Fruit fly (Drosophila melanogaster): ENCODE measurements around the gene CG32069.

CG32069 gene

DNA sequence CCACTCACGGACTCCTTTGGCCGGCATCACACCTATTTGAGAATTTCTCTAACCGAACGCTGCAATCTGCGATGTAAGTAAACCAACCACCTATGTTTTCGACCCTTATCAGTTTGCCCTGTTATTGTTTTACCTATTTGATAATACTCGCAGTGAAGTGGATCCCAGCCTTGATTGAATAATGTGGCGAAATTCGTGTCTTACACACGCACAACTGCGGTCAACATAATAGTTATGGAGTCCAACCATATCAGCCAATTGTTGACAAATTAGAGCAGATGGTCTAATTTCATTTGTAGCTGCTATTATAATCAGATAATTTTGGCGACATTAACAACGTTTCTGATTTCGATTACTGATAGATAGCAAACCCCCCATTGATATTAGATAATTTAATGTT, 8.6 kb upstream of the CG32069 start:
- TF ChIP-seq CG6854 (GFP tag; optimal IDR thresholded peaks at IDR 0.05) (no peak), Eip78C (GFP tag) (no peak), CG9139 (GFP tag; optimal IDR thresholded peaks at IDR 0.05) (no peak), fd85E (GFP tag; optimal IDR thresholded peaks at IDR 0.05) (no peak), OdsH (GFP tag; optimal IDR thresholded peaks at IDR 0.05) (no peak), CG11762 (GFP tag; optimal IDR thresholded peaks at IDR 0.05; ENCODE audit: insufficient read depth) (no peak), vri (GFP tag; optimal IDR thresholded peaks at IDR 0.05) (no peak), achi (GFP tag; optimal IDR thresholded peaks at IDR 0.05) (no peak), lz (GFP tag; optimal IDR thresholded peaks at IDR 0.05) (no peak), acj6 (GFP tag; optimal IDR thresholded peaks at IDR 0.05) (no peak), eg (GFP tag; IDR thresholded peaks at IDR 0.05) (no peak), Gug (GFP tag; IDR thresholded peaks at IDR 0.05) (no peak), CG7368 (GFP tag; optimal IDR thresholded peaks at IDR 0.05) (no peak), ss (GFP tag; optimal IDR thresholded peaks at IDR 0.05) (no peak), svp (GFP tag) (no peak)

DNA sequence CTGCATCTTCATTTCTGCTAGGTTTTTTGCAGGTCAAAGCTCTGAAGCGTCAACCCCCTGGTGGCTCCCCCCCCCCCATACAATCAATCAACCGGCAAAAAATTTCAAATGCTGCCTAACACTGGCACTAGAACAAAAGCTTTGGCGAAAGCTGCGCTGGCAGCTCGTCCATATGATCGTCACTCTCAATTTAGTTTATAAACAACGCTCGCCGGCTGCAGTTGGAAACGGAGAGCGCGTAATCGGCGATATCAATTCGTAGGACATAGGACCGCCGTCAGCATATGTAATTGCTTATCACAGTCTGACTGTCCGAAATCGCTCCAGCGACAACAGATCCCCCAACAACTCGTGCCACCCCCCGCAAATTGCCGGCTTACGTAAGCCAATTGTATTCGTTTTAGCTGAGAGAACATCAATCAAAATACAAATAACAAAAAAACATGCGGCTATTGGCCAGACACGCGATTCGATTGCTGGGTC, 8.0 kb upstream of the CG32069 start, which contains the start of gene Mocs1:
Gene Mocs1 (plus strand): TSS at position 155 of the 483 bp plus-strand sequence.
- no peak for TF ChIP-seq net (GFP tag; optimal IDR thresholded peaks at IDR 0.05)
- TF ChIP-seq CG31627 (GFP tag; optimal IDR thresholded peaks at IDR 0.05): no peak
- no peak for TF ChIP-seq Smox (GFP tag; optimal IDR thresholded peaks at IDR 0.05)
- TF ChIP-seq Ets21C (GFP tag; optimal IDR thresholded peaks at IDR 0.05): no peak
- no peak for TF ChIP-seq CG3919 (GFP tag; optimal IDR thresholded peaks at IDR 0.05)
- TF ChIP-seq CG6808 (GFP tag; optimal IDR thresholded peaks at IDR 0.05): no peak
- TF ChIP-seq CG6163 (GFP tag; IDR thresholded peaks at IDR 0.05): peak; percentile 39; the same call in 1 of the 3 replicates
- no peak for TF ChIP-seq ss (GFP tag; optimal IDR thresholded peaks at IDR 0.05)
- no peak for TF ChIP-seq Hr38 (GFP tag; optimal IDR thresholded peaks at IDR 0.05)
- TF ChIP-seq dac (GFP tag; optimal IDR thresholded peaks at IDR 0.05): no peak
- no peak for TF ChIP-seq Sox14 (GFP tag; optimal IDR thresholded peaks at IDR 0.05)
- TF ChIP-seq vri (GFP tag; optimal IDR thresholded peaks at IDR 0.05): peak; percentile 99
- no peak for TF ChIP-seq spab (GFP tag; optimal IDR thresholded peaks at IDR 0.05)

DNA sequence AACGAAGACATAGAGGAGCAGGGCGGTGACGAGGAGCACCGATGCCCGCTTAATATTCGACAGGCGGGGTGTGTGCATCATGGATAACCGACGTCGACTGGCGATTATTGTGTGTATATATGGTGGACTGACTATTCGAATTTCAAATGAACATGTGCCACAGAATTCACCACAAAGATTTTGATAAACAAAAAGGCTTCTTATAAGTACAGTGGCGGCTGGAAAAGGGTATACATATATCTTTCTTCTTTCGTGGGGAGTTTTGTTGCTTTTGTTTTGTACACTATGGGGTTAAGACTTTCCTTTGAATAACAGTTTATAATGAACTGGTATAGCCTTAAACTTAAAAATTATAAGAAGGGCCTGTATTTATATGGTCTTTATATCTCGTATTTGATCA, 7.3 kb upstream of the CG32069 start, which contains the start of gene CG6310:
Gene CG6310 (minus strand): TSS at position 101 of the 400 bp plus-strand sequence.
- TF ChIP-seq CG11902 (GFP tag; optimal IDR thresholded peaks at IDR 0.05) (no peak), esn (GFP tag; optimal IDR thresholded peaks at IDR 0.05) (peak; percentile 0), Lpt (GFP tag; optimal IDR thresholded peaks at IDR 0.05) (no peak), Sox15 (GFP tag; optimal IDR thresholded peaks at IDR 0.05) (no peak), CG1621 (tag; optimal IDR thresholded peaks at IDR 0.05) (no peak), achi (GFP tag; optimal IDR thresholded peaks at IDR 0.05) (no peak), eg (GFP tag; IDR thresholded peaks at IDR 0.05) (0 out of 3 replicates have a peak, but pooled peaks have one; percentile 8), spab (GFP tag; optimal IDR thresholded peaks at IDR 0.05) (no peak), fkh (GFP tag; optimal IDR thresholded peaks at IDR 0.05) (no peak), Met (GFP tag; optimal IDR thresholded peaks at IDR 0.05) (no peak), Blimp-1 (GFP tag; optimal IDR thresholded peaks at IDR 0.05) (no peak)

DNA sequence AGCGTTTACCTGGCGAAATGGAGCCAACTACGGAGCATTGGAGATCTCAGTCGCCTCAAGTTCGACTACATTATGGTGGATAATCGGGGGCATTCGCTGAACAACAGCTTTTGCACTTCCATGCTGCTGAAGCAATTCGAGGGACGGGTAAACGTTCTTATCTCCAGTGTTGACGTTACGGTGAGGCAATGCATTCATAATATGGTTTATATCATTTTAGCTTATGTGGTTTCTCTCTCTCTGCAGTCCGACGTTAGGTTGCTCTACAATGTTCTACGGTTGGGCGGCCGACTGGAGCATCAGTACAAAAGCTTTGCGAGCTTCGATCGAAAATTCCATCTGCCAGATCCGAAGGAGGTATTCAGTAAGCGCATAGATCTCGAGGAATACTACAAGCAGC, 3.4 kb upstream of the CG32069 start:
- TF ChIP-seq Hr39 (GFP tag; optimal IDR thresholded peaks at IDR 0.05) (no peak), vri (GFP tag; optimal IDR thresholded peaks at IDR 0.05) (peak; percentile 82), CG34406 (GFP tag; optimal IDR thresholded peaks at IDR 0.05) (no peak), Eip78C (GFP tag) (peak; percentile 16), fkh (GFP tag; optimal IDR thresholded peaks at IDR 0.05) (peak; percentile 10)

All from whole organism, prepupa.